Worm (Caenorhabditis elegans): Measurements from ENCODE around the gene nhr-166.

Gene nhr-166

DNA sequence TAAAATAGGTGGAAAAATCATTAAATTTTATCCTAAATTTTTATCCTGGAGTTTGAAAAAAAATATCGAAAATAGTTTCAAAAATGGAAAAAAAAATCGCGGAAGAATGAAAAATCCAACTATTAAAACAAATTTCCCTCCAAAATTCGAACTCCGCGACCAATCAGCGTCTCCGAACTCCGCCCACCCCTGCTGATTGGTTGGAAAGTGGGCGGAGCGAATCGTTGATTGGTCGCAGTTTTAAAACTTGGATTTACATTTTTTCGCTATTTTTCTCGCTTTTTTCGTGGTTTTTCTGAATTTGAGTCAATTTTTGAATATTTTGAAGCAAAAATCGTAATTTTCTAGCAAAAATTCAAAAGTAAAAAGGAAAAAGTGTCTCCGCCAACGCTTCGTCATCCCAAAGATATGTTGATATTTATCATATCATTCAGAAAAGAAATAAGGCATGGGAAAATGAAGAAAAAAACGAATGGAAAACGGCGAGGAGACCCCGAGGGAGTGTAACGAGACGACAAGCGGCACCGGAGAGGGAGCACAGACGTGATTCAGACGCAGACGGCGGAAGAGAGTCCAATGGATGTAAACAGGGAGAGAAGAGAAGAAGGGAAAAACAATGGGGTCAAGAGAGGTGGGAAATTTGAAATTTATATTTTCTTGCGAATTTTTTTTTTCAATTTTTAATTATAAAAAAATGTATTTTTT is 50.6 kb downstream of the nhr-166 start:
- TF ChIP-seq R02D3.7 (tag; optimal IDR thresholded peaks at IDR 0.05) (no peak), ztf-11 (tag; optimal IDR thresholded peaks at IDR 0.05) (no peak), unc-55 (GFP tag; optimal IDR thresholded peaks at IDR 0.05) (peak; percentile 64), nhr-77 (tag; optimal IDR thresholded peaks at IDR 0.05) (no peak), skn-1 (tag; optimal IDR thresholded peaks at IDR 0.05) (no peak), nhr-11 (tag; optimal IDR thresholded peaks at IDR 0.05) (no peak), sma-3 (GFP tag; optimal IDR thresholded peaks at IDR 0.05) (peak; percentile 59), mab-5 (tag; optimal IDR thresholded peaks at IDR 0.05) (no peak), ZK546.5 (tag; optimal IDR thresholded peaks at IDR 0.05) (no peak), ztf-1 (GFP tag; conservative IDR thresholded peaks at IDR 0.05) (no peak), gmeb-1 (tag; optimal IDR thresholded peaks at IDR 0.05) (peak; percentile 49), F13H6.1 (tag; optimal IDR thresholded peaks at IDR 0.05) (peak; percentile 72), alr-1 (tag; optimal IDR thresholded peaks at IDR 0.05) (no peak), sem-4 (tag; optimal IDR thresholded peaks at IDR 0.05) (peak; percentile 19), blmp-1 (tag; optimal IDR thresholded peaks at IDR 0.05; ENCODE audit: insufficient read depth) (peak; percentile 2), unc-62 (GFP tag; optimal IDR thresholded peaks at IDR 0.05) (no peak), ama-1 (optimal IDR thresholded peaks at IDR 0.05) (no peak), nhr-21 (tag; optimal IDR thresholded peaks at IDR 0.05) (no peak), peb-1 (tag; optimal IDR thresholded peaks at IDR 0.05) (no peak), fos-1 (tag; optimal IDR thresholded peaks at IDR 0.05) (peak; percentile 75), nhr-237 (tag; optimal IDR thresholded peaks at IDR 0.05) (no peak), elt-3 (tag; optimal IDR thresholded peaks at IDR 0.05) (no peak), nhr-25 (tag; optimal IDR thresholded peaks at IDR 0.05) (peak; percentile 50), Y55F3AM.14 (GFP tag; optimal IDR thresholded peaks at IDR 0.05) (no peak), C34F6.9 (tag; optimal IDR thresholded peaks at IDR 0.05) (peak; percentile 46), ceh-16 (tag; optimal IDR thresholded peaks at IDR 0.05) (no peak), crh-2 (tag; optimal IDR thresholded peaks at IDR 0.05) (peak; percentile 28), dmd-4 (tag; optimal IDR thresholded peaks at IDR 0.05) (no peak), lsy-2 (tag; optimal IDR thresholded peaks at IDR 0.05) (peak in 1 of 2 experiments; percentile 60), aly-2 (tag; optimal IDR thresholded peaks at IDR 0.05) (no peak), snpc-4 (tag; optimal IDR thresholded peaks at IDR 0.05) (no peak), ztf-4 (tag; optimal IDR thresholded peaks at IDR 0.05) (no peak), nhr-23 (tag; optimal IDR thresholded peaks at IDR 0.05) (no peak), egl-27 (tag; optimal IDR thresholded peaks at IDR 0.05) (peak; percentile 21), lin-11 (tag; optimal IDR thresholded peaks at IDR 0.05) (peak; percentile 52), lin-13 (GFP tag; optimal IDR thresholded peaks at IDR 0.05) (peak; percentile 30), mbf-1 (tag; optimal IDR thresholded peaks at IDR 0.05) (no peak), elt-1 (tag; optimal IDR thresholded peaks at IDR 0.05) (no peak), nhr-12 (tag; optimal IDR thresholded peaks at IDR 0.05) (no peak), nhr-6 (tag; optimal IDR thresholded peaks at IDR 0.05) (no peak), sma-9 (GFP tag; optimal IDR thresholded peaks at IDR 0.05) (peak; percentile 38), sma-9 (tag; optimal IDR thresholded peaks at IDR 0.05) (no peak), lin-39 (tag; optimal IDR thresholded peaks at IDR 0.05) (no peak), mdl-1 (tag; optimal IDR thresholded peaks at IDR 0.05) (no peak), nhr-129 (tag; optimal IDR thresholded peaks at IDR 0.05) (peak; percentile 52), unc-39 (tag; optimal IDR thresholded peaks at IDR 0.05) (no peak), ceh-82 (tag; optimal IDR thresholded peaks at IDR 0.05) (no peak), zag-1 (tag; optimal IDR thresholded peaks at IDR 0.05) (no peak), nhr-10 (tag; optimal IDR thresholded peaks at IDR 0.05) (no peak)

Measured in whole organism, L2 larva.